Worm (Caenorhabditis elegans) whole organism, mixed stage, embryonic: ENCODE measurements around the gene sdc-3.

Experiments
- M03D4.4 ChIP-seq: sonication (generic microtip); optimal IDR thresholded peaks from 2 replicates; lab custom pipeline; 2017; ENCODE audit warnings: mild to moderate bottlenecking, missing genetic modification characterization, missing compliant biosample characterization
- bed-3 ChIP-seq: fragments of 200-800 bp; sonication (Bioruptor generic); optimal IDR thresholded peaks from 3 replicates; lab custom pipeline; 2018; ENCODE audit warnings: mild to moderate bottlenecking, missing genetic modification characterization, moderate library complexity, missing compliant biosample characterization
- blmp-1 ChIP-seq: fragments of 150-350 bp; optimal IDR thresholded peaks from 2 replicates; lab custom pipeline; 2014; ENCODE audit warnings: missing biosample characterization, missing genetic modification characterization
- ceh-39 ChIP-seq: fragments of 150-350 bp; optimal IDR thresholded peaks from 2 replicates; lab custom pipeline; 2014; ENCODE audit warnings: missing biosample characterization, missing genetic modification characterization
- ces-1 ChIP-seq: fragments of 150-350 bp; optimal IDR thresholded peaks from 2 replicates; lab custom pipeline; 2014; ENCODE audit warnings: missing biosample characterization, missing genetic modification reagents, missing genetic modification characterization
- cnd-1 ChIP-seq: fragments of 200-800 bp; sonication (Bioruptor generic); optimal IDR thresholded peaks from 2 replicates; lab custom pipeline; 2018; ENCODE audit warnings: mild to moderate bottlenecking, missing genetic modification characterization, missing compliant biosample characterization
- drap-1 ChIP-seq: fragments of 200-800 bp; sonication (Bioruptor generic); optimal IDR thresholded peaks from 3 replicates; lab custom pipeline; 2018; ENCODE audit warnings: mild to moderate bottlenecking, missing genetic modification characterization, missing compliant biosample characterization
- elt-1 ChIP-seq: sonication (generic microtip); optimal IDR thresholded peaks from 2 replicates; lab custom pipeline; 2017; ENCODE audit warnings: missing genetic modification characterization, mild to moderate bottlenecking, missing compliant biosample characterization, antibody characterized with exemption, moderate library complexity, borderline replicate concordance; ENCODE audit not compliant: insufficient read depth
- elt-3 ChIP-seq: fragments of 150-350 bp; optimal IDR thresholded peaks from 2 replicates; lab custom pipeline; 2014; ENCODE audit warnings: missing biosample characterization, missing genetic modification characterization
- flh-1 ChIP-seq: fragments of 200-800 bp; sonication (Bioruptor generic); optimal IDR thresholded peaks from 2 replicates; lab custom pipeline; 2018; ENCODE audit warnings: mild to moderate bottlenecking, missing genetic modification characterization, moderate library complexity, missing compliant biosample characterization
- ham-2 ChIP-seq: fragments of 200-800 bp; sonication (Bioruptor generic); optimal IDR thresholded peaks from 2 replicates; lab custom pipeline; 2018; ENCODE audit warnings: mild to moderate bottlenecking, missing genetic modification characterization, missing compliant biosample characterization
- hlh-1 ChIP-seq: fragments of 150-350 bp; optimal IDR thresholded peaks from 2 replicates; lab custom pipeline; 2014; ENCODE audit warnings: missing biosample characterization, missing genetic modification reagents, missing genetic modification characterization
- lin-13 ChIP-seq: fragments of 150-350 bp; optimal IDR thresholded peaks from 2 replicates; lab custom pipeline; 2014; ENCODE audit warnings: missing biosample characterization, missing genetic modification characterization
- lsy-2 ChIP-seq: fragments of 150-350 bp; optimal IDR thresholded peaks from 2 replicates; lab custom pipeline; 2014; ENCODE audit warnings: missing biosample characterization, missing genetic modification characterization
- mab-5 ChIP-seq: fragments of 150-350 bp; optimal IDR thresholded peaks from 2 replicates; lab custom pipeline; 2014; ENCODE audit warnings: missing biosample characterization, missing genetic modification characterization
- mep-1 ChIP-seq: fragments of 150-350 bp; optimal IDR thresholded peaks from 2 replicates; lab custom pipeline; 2017; ENCODE audit warnings: missing biosample characterization, missing genetic modification reagents, missing genetic modification characterization, inconsistent platforms
- mls-2 ChIP-seq: sonication (generic microtip); optimal IDR thresholded peaks from 2 replicates; lab custom pipeline; 2016; ENCODE audit warnings: mild to moderate bottlenecking, missing genetic modification characterization, moderate library complexity, missing compliant biosample characterization
- nhr-2 ChIP-seq: fragments of 150-350 bp; optimal IDR thresholded peaks from 2 replicates; lab custom pipeline; 2014; ENCODE audit warnings: missing biosample characterization, missing genetic modification characterization
- nhr-237 ChIP-seq: fragments of 150-350 bp; optimal IDR thresholded peaks from 2 replicates; lab custom pipeline; 2014; ENCODE audit warnings: missing biosample characterization, missing genetic modification characterization
- nhr-76 ChIP-seq: sonication (generic microtip); optimal IDR thresholded peaks from 2 replicates; lab custom pipeline; 2017; ENCODE audit warnings: missing biosample characterization, missing genetic modification characterization
- pha-4 ChIP-seq: fragments of 150-350 bp; optimal IDR thresholded peaks from 2 replicates; lab custom pipeline; 2018; ENCODE audit warnings: missing biosample characterization, missing genetic modification reagents, missing genetic modification characterization
- sem-2 ChIP-seq: fragments of 200-800 bp; sonication (Bioruptor generic); optimal IDR thresholded peaks from 2 replicates; lab custom pipeline; 2018; ENCODE audit warnings: mild to moderate bottlenecking, missing genetic modification characterization, missing compliant biosample characterization
- snpc-4 ChIP-seq: fragments of 150-350 bp; optimal IDR thresholded peaks from 2 replicates; lab custom pipeline; 2014; ENCODE audit warnings: missing biosample characterization, missing genetic modification characterization
- sptf-1 ChIP-seq: sonication (generic microtip); optimal IDR thresholded peaks from 2 replicates; lab custom pipeline; 2017; ENCODE audit warnings: mild to moderate bottlenecking, missing genetic modification characterization, moderate library complexity, missing compliant biosample characterization
- tbx-8 ChIP-seq: fragments of 200-800 bp; sonication (Bioruptor generic); optimal IDR thresholded peaks from 2 replicates; lab custom pipeline; 2018; ENCODE audit warnings: mild to moderate bottlenecking, missing genetic modification characterization, moderate library complexity, missing compliant biosample characterization
- unc-120 ChIP-seq: sonication (generic microtip); optimal IDR thresholded peaks from 2 replicates; lab custom pipeline; 2017; ENCODE audit warnings: missing genetic modification characterization, missing compliant biosample characterization; ENCODE audit not compliant: poor library complexity, severe bottlenecking
- unc-39 ChIP-seq: fragments of 150-350 bp; optimal IDR thresholded peaks from 2 replicates; lab custom pipeline; 2014; ENCODE audit warnings: missing biosample characterization, missing genetic modification characterization
- zip-8 ChIP-seq: fragments of 150-350 bp; optimal IDR thresholded peaks from 2 replicates; lab custom pipeline; 2014; ENCODE audit warnings: missing biosample characterization, missing genetic modification characterization
- ztf-11 ChIP-seq: fragments of 150-350 bp; optimal IDR thresholded peaks from 2 replicates; lab custom pipeline; 2014; ENCODE audit warnings: missing biosample characterization, missing genetic modification characterization

Gene sdc-3

ce11 chrV:15057724-15058123, 9.7 kb upstream of the sdc-3 start:
- TF ChIP-seq hlh-1 = no peak
- TF ChIP-seq snpc-4 (tag; lab: Kevin White, UChicago) = no peak
- no peak for TF ChIP-seq drap-1 (GFP tag; lab: Kevin White, UChicago)
- no peak for TF ChIP-seq mab-5 (tag; lab: Kevin White, UChicago)
- no peak for TF ChIP-seq elt-1 (tag; lab: Kevin White, UChicago)
- no peak for TF ChIP-seq unc-39 (tag; lab: Kevin White, UChicago)
- no peak for TF ChIP-seq nhr-237 (tag; lab: Kevin White, UChicago)
- TF ChIP-seq nhr-76 (tag; lab: Kevin White, UChicago) = no peak
- no peak for TF ChIP-seq bed-3 (GFP tag; lab: Kevin White, UChicago)
- TF ChIP-seq elt-3 (tag; lab: Kevin White, UChicago) = no peak
- TF ChIP-seq mls-2 (tag; lab: Kevin White, UChicago) = no peak
- TF ChIP-seq lin-13 (tag; lab: Kevin White, UChicago) = no peak
- TF ChIP-seq cnd-1 = no peak
- TF ChIP-seq M03D4.4 = no peak
- no peak for TF ChIP-seq ztf-11
- no peak for TF ChIP-seq ceh-39
- no peak for TF ChIP-seq unc-120 (tag; lab: Kevin White, UChicago)

ce11 chrV:15056346-15056839, 8.4 kb upstream of the sdc-3 start:
- TF ChIP-seq ztf-11 (no peak), mls-2 (tag; lab: Kevin White, UChicago) (no peak), mep-1 (tag; lab: Kevin White, UChicago) (no peak), nhr-2 (tag; lab: Kevin White, UChicago) (no peak), lsy-2 (tag; lab: Kevin White, UChicago) (no peak), snpc-4 (tag; lab: Kevin White, UChicago) (no peak), unc-39 (tag; lab: Kevin White, UChicago) (no peak), drap-1 (GFP tag; lab: Kevin White, UChicago) (no peak), nhr-76 (tag; lab: Kevin White, UChicago) (no peak), lin-13 (tag; lab: Kevin White, UChicago) (no peak), sem-2 (GFP tag; lab: Kevin White, UChicago) (no peak), bed-3 (GFP tag; lab: Kevin White, UChicago) (no peak), M03D4.4 (no peak), nhr-237 (tag; lab: Kevin White, UChicago) (no peak), flh-1 (GFP tag; lab: Kevin White, UChicago) (no peak), tbx-8 (GFP tag; lab: Kevin White, UChicago) (no peak), mab-5 (tag; lab: Kevin White, UChicago) (no peak), blmp-1 (tag; lab: Kevin White, UChicago) (no peak), ham-2 (no peak)

DNA sequence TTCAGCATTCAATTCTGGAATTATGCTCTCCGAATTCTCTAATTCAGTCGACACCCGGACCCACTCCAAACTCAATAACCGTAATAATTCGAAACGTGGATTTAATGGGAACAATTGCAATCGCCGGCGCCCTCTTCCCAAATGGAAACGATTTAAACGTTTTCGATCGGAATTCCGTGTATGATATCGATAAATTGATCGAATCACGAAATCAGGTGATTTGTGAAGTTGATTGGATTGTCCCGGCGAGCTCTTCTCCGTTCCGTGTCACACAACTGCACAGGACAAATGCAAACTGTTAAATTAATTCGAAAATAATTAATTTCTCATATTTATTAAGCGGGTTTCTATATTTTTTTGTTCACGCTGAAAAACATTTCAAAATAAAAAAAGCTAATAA, 7.9 kb upstream of the sdc-3 start, which contains the start of gene C25D7.16:
C25D7.16 (plus strand) TSS at position 301 of the 400 bp plus-strand sequence.
- no peak for TF ChIP-seq pha-4
- no peak for TF ChIP-seq unc-120 (tag; lab: Kevin White, UChicago)
- TF ChIP-seq hlh-1 = no peak
- no peak for TF ChIP-seq ham-2
- no peak for TF ChIP-seq bed-3 (GFP tag; lab: Kevin White, UChicago)
- no peak for TF ChIP-seq mep-1 (tag; lab: Kevin White, UChicago)
- TF ChIP-seq ceh-39 = no peak
- no peak for TF ChIP-seq ces-1 (GFP tag; lab: Kevin White, UChicago)
- no peak for TF ChIP-seq tbx-8 (GFP tag; lab: Kevin White, UChicago)
- TF ChIP-seq blmp-1 (tag; lab: Kevin White, UChicago) = no peak
- no peak for TF ChIP-seq sptf-1 (tag; lab: Kevin White, UChicago)
- no peak for TF ChIP-seq snpc-4 (tag; lab: Kevin White, UChicago)
- TF ChIP-seq mab-5 (tag; lab: Kevin White, UChicago) = no peak
- no peak for TF ChIP-seq ztf-11
- no peak for TF ChIP-seq nhr-237 (tag; lab: Kevin White, UChicago)
- no peak for TF ChIP-seq cnd-1
- TF ChIP-seq lsy-2 (tag; lab: Kevin White, UChicago) = no peak
- no peak for TF ChIP-seq nhr-76 (tag; lab: Kevin White, UChicago)
- TF ChIP-seq nhr-2 (tag; lab: Kevin White, UChicago) = no peak

DNA sequence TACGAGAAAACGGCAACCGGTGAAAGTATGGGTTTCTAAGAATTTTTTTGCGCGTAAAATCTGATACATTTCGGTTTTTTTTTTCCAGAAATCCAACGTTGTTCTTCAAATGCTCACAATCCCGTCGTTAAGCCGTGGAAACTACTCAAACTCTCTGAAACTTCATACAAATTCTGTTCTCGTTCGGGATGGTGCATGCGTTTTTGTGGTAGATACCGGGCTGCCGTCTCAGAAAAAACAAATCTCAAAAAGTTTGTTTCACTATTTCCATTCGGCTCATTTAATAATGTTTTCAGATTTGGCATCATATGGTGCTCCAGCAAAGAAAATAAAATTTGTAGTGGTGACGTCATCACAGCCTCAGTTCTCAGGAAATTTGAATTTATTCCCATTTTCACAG, 6.7 kb upstream of the sdc-3 start:
- TF ChIP-seq bed-3 (GFP tag; lab: Kevin White, UChicago) (no peak), zip-8 (tag; lab: Kevin White, UChicago) (peak; percentile 61), drap-1 (GFP tag; lab: Kevin White, UChicago) (no peak)

ce11 chrV:15052368-15052767, 4.4 kb upstream of the sdc-3 start, which contains the start of the genes fbxa-82 and C25D7.5:
Gene fbxa-82 (minus strand): TSS chrV:15052530.
Gene C25D7.5 (plus strand): TSS chrV:15052650.
- TF ChIP-seq zip-8 (tag; lab: Kevin White, UChicago) = no peak
- no peak for TF ChIP-seq sem-2 (GFP tag; lab: Kevin White, UChicago)
- TF ChIP-seq ces-1 (GFP tag; lab: Kevin White, UChicago) = no peak
- TF ChIP-seq, all 35 proteins: peak for 0
